Fruit fly (Drosophila melanogaster) whole organism, prepupa: Measurements from ENCODE around the gene Lrpprc2.

ENCODE experiments used
- CG32006 ChIP-seq: fragments of 200-800 bp; sonication (Bioruptor generic); optimal IDR thresholded peaks from 3 replicates; lab custom pipeline; 2017; ENCODE audit warnings: missing biosample characterization, mild to moderate bottlenecking, missing genetic modification characterization
- CG6808 ChIP-seq: fragments of 200-800 bp; sonication (Bioruptor generic); optimal IDR thresholded peaks from 3 replicates; lab custom pipeline; 2017; ENCODE audit warnings: missing biosample characterization, missing genetic modification characterization, mild to moderate bottlenecking, moderate library complexity, missing genetic modification reagents
- Ets21C ChIP-seq: fragments of 200-800 bp; sonication (Bioruptor generic); optimal IDR thresholded peaks from 3 replicates; lab custom pipeline; 2016; ENCODE audit warnings: missing biosample characterization, missing genetic modification characterization
- OdsH ChIP-seq: fragments of 200-800 bp; sonication (Bioruptor generic); optimal IDR thresholded peaks from 3 replicates; lab custom pipeline; 2016; ENCODE audit warnings: missing biosample characterization, missing genetic modification characterization
- Sox14 ChIP-seq: fragments of 200-800 bp; sonication (Bioruptor generic); optimal IDR thresholded peaks from 3 replicates; lab custom pipeline; 2016; ENCODE audit warnings: missing biosample characterization, missing genetic modification characterization
- dac ChIP-seq: fragments of 200-800 bp; sonication (Bioruptor generic); optimal IDR thresholded peaks from 2 replicates; lab custom pipeline; 2017; ENCODE audit warnings: missing biosample characterization, mild to moderate bottlenecking, missing genetic modification characterization
- dsx ChIP-seq: fragments of 200-800 bp; optimal IDR thresholded peaks from 3 replicates; lab custom pipeline; 2019; ENCODE audit warnings: missing biosample characterization, mild to moderate bottlenecking, missing genetic modification characterization, moderate library complexity; ENCODE audit not compliant: poor library complexity, severe bottlenecking
- fd85E ChIP-seq: fragments of 200-800 bp; sonication (Bioruptor generic); optimal IDR thresholded peaks from 3 replicates; lab custom pipeline; 2016; ENCODE audit warnings: missing biosample characterization, missing genetic modification characterization

dm6 chrX:1454837-1455236 lies 5.6 kb downstream of the Lrpprc2 start:
- TF ChIP-seq CG32006 (GFP tag; lab: Kevin White, UChicago) (no peak), dac (GFP tag; lab: Kevin White, UChicago) (no peak), Ets21C (GFP tag; lab: Kevin White, UChicago) (no peak), CG6808 (GFP tag; lab: Kevin White, UChicago) (no peak), Sox14 (GFP tag; lab: Kevin White, UChicago) (no peak), fd85E (no peak), OdsH (GFP tag; lab: Kevin White, UChicago) (no peak), dsx (GFP tag; lab: Kevin White, UChicago) (no peak)
